Worm (Caenorhabditis elegans) whole organism, L1 larva: ENCODE measurements around the gene C25F9.6.

Source experiments
- Y116A8C.19 ChIP-seq: sonication (generic microtip); optimal IDR thresholded peaks from 2 replicates; lab custom pipeline; 2016; ENCODE audit warnings: missing compliant biosample characterization, missing genetic modification characterization, borderline replicate concordance
- fkh-10 ChIP-seq: sonication (generic microtip); optimal IDR thresholded peaks from 2 replicates; lab custom pipeline; 2017; ENCODE audit warnings: missing biosample characterization, missing genetic modification reagents, missing genetic modification characterization
- fkh-8 ChIP-seq: sonication (generic microtip); optimal IDR thresholded peaks from 2 replicates; lab custom pipeline; 2016; ENCODE audit warnings: mild to moderate bottlenecking, missing genetic modification characterization, missing compliant biosample characterization
- hlh-4 ChIP-seq: sonication (generic microtip); optimal IDR thresholded peaks from 2 replicates; lab custom pipeline; 2016; ENCODE audit warnings: mild to moderate bottlenecking, missing genetic modification characterization, missing compliant biosample characterization
- irx-1 ChIP-seq: sonication (generic microtip); optimal IDR thresholded peaks from 2 replicates; lab custom pipeline; 2016; ENCODE audit warnings: missing genetic modification characterization, missing compliant biosample characterization
- jun-1 ChIP-seq: fragments of 150-350 bp; optimal IDR thresholded peaks from 2 replicates; lab custom pipeline; 2014; ENCODE audit warnings: missing biosample characterization, missing genetic modification reagents, missing genetic modification characterization
- lin-39 ChIP-seq: fragments of 150-350 bp; optimal IDR thresholded peaks from 2 replicates; lab custom pipeline; 2014; ENCODE audit warnings: missing biosample characterization, missing genetic modification reagents, missing genetic modification characterization
- lsy-2 ChIP-seq, 2 experiments: fragments of 150-350 bp; optimal IDR thresholded peaks; 2 replicates each; lab custom pipeline; 2014; ENCODE audit warnings: missing biosample characterization in 2 of 2, missing genetic modification characterization in 2 of 2
- nhr-28 ChIP-seq: fragments of 150-350 bp; optimal IDR thresholded peaks from 2 replicates; lab custom pipeline; 2014; ENCODE audit warnings: missing biosample characterization, missing genetic modification characterization
- nhr-84 ChIP-seq: sonication (generic microtip); optimal IDR thresholded peaks from 2 replicates; lab custom pipeline; 2017; ENCODE audit warnings: missing biosample characterization, missing genetic modification characterization
- pax-3 ChIP-seq: fragments of 200-800 bp; sonication (Bioruptor generic); optimal IDR thresholded peaks from 2 replicates; lab custom pipeline; 2018; ENCODE audit warnings: mild to moderate bottlenecking, missing genetic modification characterization, moderate library complexity, missing compliant biosample characterization
- pqm-1 ChIP-seq: sonication (generic microtip); optimal IDR thresholded peaks from 3 replicates; lab custom pipeline; 2017; ENCODE audit warnings: missing biosample characterization, missing genetic modification characterization

ce11 chrV:19380968-19381367 is 24.2 kb downstream of the C25F9.6 start, which contains the start of gene srw-84:
- TF ChIP-seq hlh-4 (tag; lab: Kevin White, UChicago) (no peak), nhr-84 (tag; lab: Kevin White, UChicago) (no peak), Y116A8C.19 (tag; lab: Kevin White, UChicago) (no peak), lsy-2 (tag; optimal IDR thresholded peaks at IDR 0.05; lab: Kevin White, UChicago) (no peak), jun-1 (no peak), fkh-8 (tag; lab: Kevin White, UChicago) (no peak), pqm-1 (no peak), pax-3 (tag; lab: Kevin White, UChicago) (no peak), lin-39 (tag; lab: Kevin White, UChicago) (no peak), nhr-28 (tag; lab: Kevin White, UChicago) (no peak), fkh-10 (no peak), irx-1 (tag; lab: Kevin White, UChicago) (no peak)
